Worm (Caenorhabditis elegans): ENCODE data around the gene C18G1.1.

C18G1.1 gene

ce11 chrV:4777388-4777986, at the start of gene C18G1.1:
Gene C18G1.1, plus strand, starts transcription at chrV:4777960.
- TF ChIP-seq dao-5 (tag; optimal IDR thresholded peaks at IDR 0.05) (no peak), W03F9.2 (tag; optimal IDR thresholded peaks at IDR 0.05) (no peak), him-1 (tag; optimal IDR thresholded peaks at IDR 0.05) (no peak)

- TF ChIP-seq him-1 (tag; optimal IDR thresholded peaks at IDR 0.05), result no peak
- TF ChIP-seq dao-5 (tag; optimal IDR thresholded peaks at IDR 0.05), result no peak
- no peak for TF ChIP-seq W03F9.2 (tag; optimal IDR thresholded peaks at IDR 0.05)
Observed at ce11 chrV:4730075-4730474, 47.7 kb upstream of the C18G1.1 start, which contains the start of gene tig-2. Gene tig-2, minus strand, starts transcription at chrV:4730161.

DNA sequence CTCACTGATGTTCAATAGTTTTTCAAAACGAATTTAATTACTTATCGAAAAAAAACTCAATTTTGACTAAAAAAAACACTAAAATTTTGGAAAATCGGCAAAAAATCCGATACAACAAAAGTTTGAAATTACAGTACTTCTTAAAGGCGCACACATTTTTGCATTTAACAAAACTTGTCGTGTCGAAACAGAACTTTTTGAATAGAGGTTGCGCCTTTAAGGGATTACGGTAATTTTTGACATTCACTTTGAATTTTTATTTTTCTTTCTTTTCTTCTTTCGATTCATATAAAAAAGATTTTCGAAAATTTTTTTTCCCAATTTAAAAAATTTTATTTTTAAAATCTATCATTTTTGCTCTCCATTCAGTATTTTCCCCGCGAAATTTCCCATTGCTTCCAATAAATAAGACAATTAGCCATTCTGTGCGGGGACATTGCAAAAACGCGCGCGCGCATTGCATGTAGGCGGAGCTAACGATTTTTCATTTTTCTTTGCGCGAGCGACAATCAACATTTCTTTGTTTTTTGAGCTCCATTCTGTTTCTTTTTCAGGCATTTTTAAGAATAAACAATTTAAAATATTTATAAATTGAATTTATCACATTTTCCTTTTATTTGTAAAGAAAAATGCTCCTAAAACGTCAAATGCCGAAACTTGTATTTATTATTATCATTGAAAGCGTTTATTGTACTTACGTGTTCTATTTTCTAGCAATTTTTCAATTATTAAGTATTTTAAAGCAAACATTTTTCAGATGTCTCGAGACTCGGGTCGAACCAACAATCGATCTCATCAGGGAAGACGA, 46.4 kb upstream of the C18G1.1 start, which contains the start of gene F39G3.3:
Gene F39G3.3 (plus strand): TSS at position 758 of the 808 bp plus-strand sequence.
- TF ChIP-seq dao-5 (tag; optimal IDR thresholded peaks at IDR 0.05) (no peak), him-1 (tag; optimal IDR thresholded peaks at IDR 0.05) (peak; percentile 11), W03F9.2 (tag; optimal IDR thresholded peaks at IDR 0.05) (peak; percentile 58)

DNA sequence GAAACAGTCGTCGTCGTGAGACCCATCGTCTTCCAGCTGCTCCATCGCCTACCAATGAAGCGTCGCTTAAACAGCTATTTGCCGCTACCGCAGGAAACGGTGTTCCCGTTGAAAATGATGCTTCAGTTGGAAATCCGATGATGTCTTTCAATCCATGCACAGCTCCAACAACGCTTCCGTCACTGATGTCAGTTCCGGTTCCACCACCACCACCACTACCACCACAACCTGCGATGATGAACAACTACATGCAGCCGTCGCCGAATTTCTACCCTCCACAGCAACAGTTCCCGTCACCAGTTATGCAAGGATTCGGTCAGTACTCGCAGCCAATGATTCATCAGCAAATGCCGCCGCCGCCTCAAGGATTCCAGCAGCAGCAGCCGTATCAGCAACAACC, 43.8 kb upstream of the C18G1.1 start:
- TF ChIP-seq W03F9.2 (tag; optimal IDR thresholded peaks at IDR 0.05), result no peak
- TF ChIP-seq dao-5 (tag; optimal IDR thresholded peaks at IDR 0.05), result no peak
- no peak for TF ChIP-seq him-1 (tag; optimal IDR thresholded peaks at IDR 0.05)

ce11 chrV:4734608-4735007, 43.2 kb upstream of the C18G1.1 start:
- TF ChIP-seq him-1 (tag; optimal IDR thresholded peaks at IDR 0.05), result no peak
- no peak for TF ChIP-seq dao-5 (tag; optimal IDR thresholded peaks at IDR 0.05)
- TF ChIP-seq W03F9.2 (tag; optimal IDR thresholded peaks at IDR 0.05), result no peak

DNA sequence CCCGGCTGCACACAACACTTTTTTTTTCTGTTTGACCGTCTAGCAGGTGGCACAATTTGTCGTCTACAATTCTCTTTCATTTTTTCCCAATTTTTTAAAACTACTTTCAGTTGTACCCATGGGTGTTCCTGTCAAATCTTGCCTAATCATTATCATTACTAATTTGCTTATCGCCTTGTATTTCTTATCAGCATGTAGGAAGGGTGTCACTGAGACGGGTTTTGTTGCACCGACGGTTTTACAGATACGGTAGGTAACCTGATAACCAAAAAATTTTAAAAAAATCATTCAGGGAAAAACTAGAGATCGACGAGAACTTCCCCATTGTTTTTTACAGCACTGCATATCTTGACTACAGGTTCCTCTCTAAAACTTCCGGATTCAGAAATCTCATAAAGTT, 40.0 kb upstream of the C18G1.1 start, which contains the start of gene F39G3.2:
Gene F39G3.2 (plus strand): TSS at position 105 of the 400 bp plus-strand sequence.
- TF ChIP-seq W03F9.2 (tag; optimal IDR thresholded peaks at IDR 0.05), result no peak
- no peak for TF ChIP-seq him-1 (tag; optimal IDR thresholded peaks at IDR 0.05)
- TF ChIP-seq dao-5 (tag; optimal IDR thresholded peaks at IDR 0.05), result no peak

ce11 chrV:4742190-4742589, 35.6 kb upstream of the C18G1.1 start, which contains the start of gene ugt-61:
Gene ugt-61, plus strand, starts transcription at chrV:4742422.
- no peak for TF ChIP-seq him-1 (tag; optimal IDR thresholded peaks at IDR 0.05)
- TF ChIP-seq W03F9.2 (tag; optimal IDR thresholded peaks at IDR 0.05), result no peak
- no peak for TF ChIP-seq dao-5 (tag; optimal IDR thresholded peaks at IDR 0.05)

ce11 chrV:4745269-4745668, 32.5 kb upstream of the C18G1.1 start, which contains the start of gene C18G1.7:
Gene C18G1.7, plus strand, starts transcription at chrV:4745569.
- TF ChIP-seq dao-5 (tag; optimal IDR thresholded peaks at IDR 0.05) (no peak), W03F9.2 (tag; optimal IDR thresholded peaks at IDR 0.05) (no peak)

ce11 chrV:4750294-4750693, 27.5 kb upstream of the C18G1.1 start, which contains the start of gene C18G1.6:
Gene C18G1.6, plus strand, starts transcription at chrV:4750594.
- no peak for TF ChIP-seq him-1 (tag; optimal IDR thresholded peaks at IDR 0.05)
- no peak for TF ChIP-seq dao-5 (tag; optimal IDR thresholded peaks at IDR 0.05)
- TF ChIP-seq W03F9.2 (tag; optimal IDR thresholded peaks at IDR 0.05), result no peak

- no peak for TF ChIP-seq W03F9.2 (tag; optimal IDR thresholded peaks at IDR 0.05)
- no peak for TF ChIP-seq him-1 (tag; optimal IDR thresholded peaks at IDR 0.05)
- no peak for TF ChIP-seq dao-5 (tag; optimal IDR thresholded peaks at IDR 0.05)
Observed at ce11 chrV:4754123-4754522, 23.6 kb upstream of the C18G1.1 start, which contains the start of gene hil-4. Gene hil-4, plus strand, starts transcription at chrV:4754313.

ce11 chrV:4754684-4755211, 23.0 kb upstream of the C18G1.1 start:
- TF ChIP-seq him-1 (tag; optimal IDR thresholded peaks at IDR 0.05) (no peak), dao-5 (tag; optimal IDR thresholded peaks at IDR 0.05) (no peak), W03F9.2 (tag; optimal IDR thresholded peaks at IDR 0.05) (no peak)

DNA sequence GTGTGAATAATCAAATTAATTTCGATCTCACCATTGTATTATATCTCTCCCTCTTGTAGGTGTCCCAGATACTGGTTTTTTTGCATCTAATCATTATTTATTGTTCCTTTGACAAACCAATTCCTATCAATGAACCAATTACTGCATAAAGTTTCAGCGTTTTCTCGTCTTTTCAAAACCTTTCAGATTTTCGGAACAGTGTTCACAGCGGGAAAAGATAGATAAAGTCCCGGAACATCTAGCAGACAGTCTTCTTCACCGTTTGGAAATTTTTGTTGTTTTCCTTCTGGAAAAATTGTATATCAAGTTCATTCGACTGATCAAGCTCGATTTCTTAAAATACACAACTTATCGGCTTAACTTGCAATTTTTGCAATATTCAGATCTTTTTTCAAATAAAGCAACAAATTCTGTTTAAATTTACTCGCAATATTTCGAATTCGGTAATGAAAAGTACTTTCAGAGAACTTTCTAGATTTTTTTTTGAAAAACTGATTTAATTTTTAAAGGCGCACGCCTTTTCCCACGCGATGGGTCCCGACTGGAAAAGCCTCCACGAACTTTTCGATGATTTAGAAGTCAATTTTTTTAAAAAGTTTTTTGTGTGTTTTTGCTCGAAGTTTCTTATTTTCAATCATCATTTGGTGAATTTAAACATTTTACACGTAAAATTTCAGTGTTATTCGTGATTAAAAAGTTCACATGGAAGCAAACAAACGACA, 22.3 kb upstream of the C18G1.1 start, which contains the start of gene pgl-3:
Gene pgl-3 (plus strand): TSS at position 672 of the 722 bp plus-strand sequence.
- TF ChIP-seq him-1 (tag; optimal IDR thresholded peaks at IDR 0.05) (no peak), dao-5 (tag; optimal IDR thresholded peaks at IDR 0.05) (no peak), W03F9.2 (tag; optimal IDR thresholded peaks at IDR 0.05) (no peak)

ce11 chrV:4758019-4758418, 19.7 kb upstream of the C18G1.1 start:
- no peak for TF ChIP-seq W03F9.2 (tag; optimal IDR thresholded peaks at IDR 0.05)
- no peak for TF ChIP-seq dao-5 (tag; optimal IDR thresholded peaks at IDR 0.05)
- TF ChIP-seq him-1 (tag; optimal IDR thresholded peaks at IDR 0.05), result no peak
